Fruit fly (Drosophila melanogaster): ENCODE measurements around the gene Rev1.

The Rev1 gene

DNA sequence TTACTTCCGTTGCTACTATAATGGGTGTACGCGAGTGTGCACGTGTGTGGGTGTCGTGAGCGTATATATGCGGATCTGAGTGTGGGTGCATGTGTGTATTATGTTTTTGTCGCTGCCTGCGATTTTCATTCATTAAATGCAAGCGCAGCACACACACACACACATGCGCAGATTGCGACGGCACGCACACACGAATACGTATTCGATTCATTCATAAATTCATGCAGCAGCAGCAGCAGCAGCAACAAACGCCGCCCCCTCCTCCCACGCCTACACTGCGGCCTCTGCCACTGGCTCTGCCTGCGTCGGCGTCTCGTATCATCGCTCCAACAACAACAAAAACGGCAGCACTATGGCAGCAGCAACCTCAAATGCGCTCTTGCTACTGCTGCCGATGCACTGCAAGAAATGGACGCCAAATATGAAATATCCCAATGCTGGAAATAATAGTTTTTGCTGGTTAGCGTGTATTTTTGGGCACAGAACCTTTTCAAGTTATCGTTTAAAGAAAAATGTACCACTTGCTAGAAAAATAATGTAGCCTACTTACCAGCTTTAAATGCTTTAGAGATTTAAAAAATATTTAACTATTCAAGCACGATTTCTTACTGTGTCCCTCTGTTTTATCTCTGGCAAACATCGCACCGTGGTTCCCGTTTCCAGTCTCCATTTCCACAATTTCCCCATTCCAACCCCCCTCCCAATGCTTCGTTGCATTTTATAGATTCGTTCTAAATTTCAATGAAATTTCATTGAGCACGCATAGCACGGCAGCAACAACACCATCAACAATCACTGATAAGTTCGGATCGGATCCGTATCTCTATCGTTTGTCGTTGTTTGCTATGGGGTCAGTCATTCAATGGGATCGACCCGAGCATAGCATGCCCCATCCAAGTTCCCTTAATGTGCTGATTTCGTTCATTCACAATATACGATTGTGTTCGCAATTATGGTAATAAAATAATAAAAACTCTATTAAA lies 20.6 kb upstream of the Rev1 start (continued):
- peak; percentile 83 for TF ChIP-seq Ptx1 (GFP tag; IDR thresholded peaks at IDR 0.05)
- TF ChIP-seq Hmr (GFP tag; optimal IDR thresholded peaks at IDR 0.05), result peak; percentile 23
- TF ChIP-seq CG6791 (GFP tag; IDR thresholded peaks at IDR 0.05; ENCODE audit: partially characterized antibody), result no peak
- TF ChIP-seq dan (GFP tag; IDR thresholded peaks at IDR 0.05), result peak; percentile 58; the same call in 1 of the 2 replicates
- TF ChIP-seq prd (optimal IDR thresholded peaks at IDR 0.05), result no peak
- peak; percentile 92 for TF ChIP-seq prd (GFP tag; IDR thresholded peaks at IDR 0.05)
- no peak for TF ChIP-seq D (optimal IDR thresholded peaks at IDR 0.05)
- TF ChIP-seq D (GFP tag; optimal IDR thresholded peaks at IDR 0.05), result peak; percentile 94
- TF ChIP-seq CG16779 (GFP tag; IDR thresholded peaks at IDR 0.05), result no peak
- TF ChIP-seq CG17612 (GFP tag; IDR thresholded peaks at IDR 0.05), result no peak
- TF ChIP-seq CG11696 (GFP tag; IDR thresholded peaks at IDR 0.05), result peak; percentile 66
- peak; percentile 13 for TF ChIP-seq sima (GFP tag; optimal IDR thresholded peaks at IDR 0.05)
- no peak for TF ChIP-seq CG6175 (GFP tag; IDR thresholded peaks at IDR 0.05)
- no peak for TF ChIP-seq al (GFP tag; IDR thresholded peaks at IDR 0.05)
- peak; percentile 89 for TF ChIP-seq Atf3 (GFP tag; optimal IDR thresholded peaks at IDR 0.05)
- peak; percentile 51 for TF ChIP-seq chm (GFP tag; IDR thresholded peaks at IDR 0.05)
- peak; percentile 77 for TF ChIP-seq ro (GFP tag; IDR thresholded peaks at IDR 0.05)
- peak; percentile 89 for TF ChIP-seq cg (GFP tag; optimal IDR thresholded peaks at IDR 0.05)
- TF ChIP-seq CG12236 (GFP tag; optimal IDR thresholded peaks at IDR 0.05), result peak; percentile 82
- TF ChIP-seq Elba2 (GFP tag; optimal IDR thresholded peaks at IDR 0.05), result no peak
- TF ChIP-seq insv (GFP tag; optimal IDR thresholded peaks at IDR 0.05), result peak in 1 of 2 experiments; percentile 15
- peak; percentile 83 for TF ChIP-seq Mrtf (GFP tag; IDR thresholded peaks at IDR 0.05)
- 0 out of 2 replicates have a peak, but pooled peaks have one; percentile 30 for TF ChIP-seq klu (GFP tag; IDR thresholded peaks at IDR 0.05)
- peak; percentile 61 for TF ChIP-seq CG12104 (GFP tag; optimal IDR thresholded peaks at IDR 0.05)
- peak; percentile 28 for TF ChIP-seq ab (GFP tag; optimal IDR thresholded peaks at IDR 0.05)
- peak; percentile 83 for TF ChIP-seq Asciz (GFP tag; optimal IDR thresholded peaks at IDR 0.05)
- TF ChIP-seq HLH4C (GFP tag; IDR thresholded peaks at IDR 0.05; ENCODE audit: partially characterized antibody), result no peak
- no peak for TF ChIP-seq zfh2 (GFP tag; optimal IDR thresholded peaks at IDR 0.05)
- TF ChIP-seq CG4820 (GFP tag; optimal IDR thresholded peaks at IDR 0.05), result peak; percentile 90
- peak; percentile 49; the same call in 1 of the 3 replicates for TF ChIP-seq CG11560 (tag; IDR thresholded peaks at IDR 0.05)
- 0 out of 2 replicates have a peak, but pooled peaks have one; percentile 8 for TF ChIP-seq Bgb (GFP tag; IDR thresholded peaks at IDR 0.05; ENCODE audit: partially characterized antibody)
- peak; percentile 51 for TF ChIP-seq HHEX (GFP tag; optimal IDR thresholded peaks at IDR 0.05)
- TF ChIP-seq NC2β (GFP tag; optimal IDR thresholded peaks at IDR 0.05), result peak; percentile 79
- TF ChIP-seq org-1 (GFP tag; optimal IDR thresholded peaks at IDR 0.05), result peak; percentile 79
- no peak for TF ChIP-seq Dbx (GFP tag; IDR thresholded peaks at IDR 0.05)
- peak; percentile 67; the same call in 1 of the 2 replicates for TF ChIP-seq sob (GFP tag; IDR thresholded peaks at IDR 0.05)
- TF ChIP-seq zen2 (GFP tag; IDR thresholded peaks at IDR 0.05; ENCODE audit: partially characterized antibody), result no peak
- TF ChIP-seq CG10543 (GFP tag; optimal IDR thresholded peaks at IDR 0.05), result peak; percentile 17
- peak; percentile 58 for TF ChIP-seq en (GFP tag; optimal IDR thresholded peaks at IDR 0.05)
- peak; percentile 73 for TF ChIP-seq odd (GFP tag; optimal IDR thresholded peaks at IDR 0.05)
- peak; percentile 76 for TF ChIP-seq CG6654 (GFP tag; optimal IDR thresholded peaks at IDR 0.05)
- TF ChIP-seq D19A (tag; optimal IDR thresholded peaks at IDR 0.05), result peak; percentile 86
- TF ChIP-seq NK7.1 (GFP tag; optimal IDR thresholded peaks at IDR 0.05), result peak; percentile 75
- no peak for TF ChIP-seq CG34224 (GFP tag; IDR thresholded peaks at IDR 0.05; ENCODE audit: partially characterized antibody)
- TF ChIP-seq Bdp1 (GFP tag; optimal IDR thresholded peaks at IDR 0.05), result peak; percentile 52
- TF ChIP-seq sug (tag; optimal IDR thresholded peaks at IDR 0.05), result peak; percentile 42
- TF ChIP-seq Vsx1 (GFP tag; optimal IDR thresholded peaks at IDR 0.05), result peak; percentile 58
- TF ChIP-seq CG15073 (GFP tag; optimal IDR thresholded peaks at IDR 0.05), result peak; percentile 7
- TF ChIP-seq CG2116 (GFP tag; optimal IDR thresholded peaks at IDR 0.05), result peak; percentile 29
